Worm (Caenorhabditis elegans) whole organism, young adult: ENCODE results near the gene hecw-1.

Experiments
- B0035.1 ChIP-seq: sonication (generic microtip); optimal IDR thresholded peaks from 2 replicates; lab custom pipeline; 2016; ENCODE audit warnings: missing genetic modification characterization, mild to moderate bottlenecking, missing compliant biosample characterization, missing genotype, missing genetic modification reagents
- K12H6.12 ChIP-seq: fragments of 200-800 bp; sonication (Bioruptor generic); optimal IDR thresholded peaks from 2 replicates; lab custom pipeline; 2018; ENCODE audit warnings: mild to moderate bottlenecking, missing genetic modification characterization, missing compliant biosample characterization
- T07F8.4 ChIP-seq: sonication (generic microtip); optimal IDR thresholded peaks from 2 replicates; lab custom pipeline; 2016; ENCODE audit warnings: mild to moderate bottlenecking, missing genetic modification characterization, moderate library complexity, missing compliant biosample characterization
- Y53F4B.3 ChIP-seq: fragments of 200-800 bp; sonication (Bioruptor generic); IDR thresholded peaks from 2 replicates; pipeline ENCODE4 v1.3.6; 2022; ENCODE audit warnings: missing genetic modification reagents, missing genetic modification characterization, missing compliant biosample characterization
- Y53G8AR.9 ChIP-seq: fragments of 200-800 bp; sonication (Bioruptor generic); conservative IDR thresholded peaks from 2 replicates; pipeline ENCODE4 v1.3.6; 2022; ENCODE audit warnings: missing genetic modification reagents, missing genetic modification characterization, missing compliant biosample characterization
- ZK185.1 ChIP-seq: sonication (generic microtip); optimal IDR thresholded peaks from 2 replicates; lab custom pipeline; 2016; ENCODE audit warnings: mild to moderate bottlenecking, missing genetic modification characterization, missing compliant biosample characterization; ENCODE audit not compliant: poor library complexity, severe bottlenecking
- akir-1 ChIP-seq: fragments of 200-800 bp; sonication (Bioruptor generic); optimal IDR thresholded peaks from 2 replicates; lab custom pipeline; 2018; ENCODE audit warnings: mild to moderate bottlenecking, missing genetic modification characterization, moderate library complexity, missing compliant biosample characterization
- aptf-2 ChIP-seq: fragments of 200-800 bp; sonication (Bioruptor generic); conservative IDR thresholded peaks from 2 replicates; pipeline ENCODE4 v1.3.6; 2022; ENCODE audit warnings: missing genetic modification reagents, missing genetic modification characterization, missing compliant biosample characterization
- aptf-3 ChIP-seq: fragments of 200-800 bp; sonication (Bioruptor generic); IDR thresholded peaks from 2 replicates; pipeline ENCODE4 v1.3.6; 2022; ENCODE audit warnings: missing genetic modification characterization, missing compliant biosample characterization
- ccch-3 ChIP-seq: fragments of 200-800 bp; sonication (Bioruptor generic); optimal IDR thresholded peaks from 2 replicates; lab custom pipeline; 2018; ENCODE audit warnings: mild to moderate bottlenecking, missing genetic modification characterization, missing compliant biosample characterization
- cebp-1 ChIP-seq, 2 experiments: fragments of 200-800 bp in 1 of 2; sonication (Bioruptor generic) in 1 of 2; sonication (generic microtip) in 1 of 2; IDR thresholded peaks in 1 of 2; optimal IDR thresholded peaks in 1 of 2; 2 replicates each; pipeline versions ENCODE4 v1.3.6 to Lab custom; 2017 to 2022; ENCODE audit warnings: missing compliant biosample characterization in 2 of 2, missing genetic modification characterization in 2 of 2, mild to moderate bottlenecking in 1 of 2, missing genetic modification reagents in 1 of 2, moderate library complexity in 1 of 2
- ceh-100 ChIP-seq: fragments of 200-800 bp; sonication (Bioruptor generic); IDR thresholded peaks from 2 replicates; pipeline ENCODE4 v1.3.6; 2022; ENCODE audit warnings: missing genetic modification reagents, missing genetic modification characterization, missing compliant biosample characterization
- ceh-27 ChIP-seq: fragments of 200-800 bp; sonication (Bioruptor generic); optimal IDR thresholded peaks from 2 replicates; lab custom pipeline; 2018; ENCODE audit warnings: mild to moderate bottlenecking, missing genetic modification characterization, moderate library complexity, missing compliant biosample characterization
- chd-7 ChIP-seq: sonication (generic microtip); optimal IDR thresholded peaks from 2 replicates; lab custom pipeline; 2016; ENCODE audit warnings: mild to moderate bottlenecking, missing genetic modification characterization, moderate library complexity, missing compliant biosample characterization
- die-1 ChIP-seq: sonication (generic microtip); optimal IDR thresholded peaks from 2 replicates; lab custom pipeline; 2016; ENCODE audit warnings: missing genotype, mild to moderate bottlenecking, missing genetic modification characterization, missing compliant biosample characterization
- dpl-1 ChIP-seq: fragments of 150-350 bp; optimal IDR thresholded peaks from 2 replicates; lab custom pipeline; 2014; ENCODE audit warnings: missing biosample characterization, missing genetic modification reagents, missing genetic modification characterization
- efl-1 ChIP-seq: fragments of 150-350 bp; optimal IDR thresholded peaks from 2 replicates; lab custom pipeline; 2014; ENCODE audit warnings: missing biosample characterization, missing genetic modification reagents, missing genetic modification characterization
- egl-18 ChIP-seq: fragments of 200-800 bp; sonication (Bioruptor generic); IDR thresholded peaks from 2 replicates; pipeline ENCODE4 v1.3.6; 2022; ENCODE audit warnings: missing genetic modification reagents, missing genetic modification characterization, missing compliant biosample characterization
- egl-44 ChIP-seq: fragments of 200-800 bp; sonication (Bioruptor generic); IDR thresholded peaks from 2 replicates; pipeline ENCODE4 v1.3.6; 2022; ENCODE audit warnings: missing genetic modification reagents, missing genetic modification characterization, missing compliant biosample characterization
- lag-1 ChIP-seq: fragments of 200-800 bp; sonication (Bioruptor generic); IDR thresholded peaks from 2 replicates; pipeline ENCODE4 v1.3.6; 2022; ENCODE audit warnings: missing genetic modification reagents, missing genetic modification characterization, missing compliant biosample characterization
- lin-26 ChIP-seq: fragments of 200-800 bp; sonication (Bioruptor generic); IDR thresholded peaks from 2 replicates; pipeline ENCODE4 v1.3.6; 2022; ENCODE audit warnings: missing genetic modification reagents, missing genetic modification characterization, missing compliant biosample characterization
- lsl-1 ChIP-seq: fragments of 200-800 bp; sonication (Bioruptor generic); optimal IDR thresholded peaks from 2 replicates; lab custom pipeline; 2018; ENCODE audit warnings: mild to moderate bottlenecking, missing genetic modification characterization, moderate library complexity, missing compliant biosample characterization
- madf-10 ChIP-seq: sonication (generic microtip); optimal IDR thresholded peaks from 2 replicates; lab custom pipeline; 2016; ENCODE audit warnings: mild to moderate bottlenecking, missing genetic modification characterization, missing compliant biosample characterization
- mcd-1 ChIP-seq: fragments of 200-800 bp; sonication (Bioruptor generic); IDR thresholded peaks from 2 replicates; pipeline ENCODE4 v1.3.6; 2022; ENCODE audit warnings: missing genetic modification reagents, missing genetic modification characterization, missing compliant biosample characterization
- mes-4 ChIP-seq: sonication (generic microtip); optimal IDR thresholded peaks from 2 replicates; lab custom pipeline; 2016; ENCODE audit warnings: missing genotype, missing genetic modification characterization, missing compliant biosample characterization
- mxl-1 ChIP-seq: sonication (generic microtip); optimal IDR thresholded peaks from 2 replicates; lab custom pipeline; 2016; ENCODE audit warnings: missing genetic modification characterization, missing compliant biosample characterization
- nfyb-1 ChIP-seq: fragments of 200-800 bp; sonication (Bioruptor generic); IDR thresholded peaks from 2 replicates; pipeline ENCODE4 v1.3.6; 2022; ENCODE audit warnings: missing genetic modification reagents, missing genetic modification characterization, missing compliant biosample characterization
- nhr-179 ChIP-seq: sonication (generic microtip); optimal IDR thresholded peaks from 2 replicates; lab custom pipeline; 2016; ENCODE audit warnings: mild to moderate bottlenecking, missing genetic modification characterization, missing compliant biosample characterization
- nhr-27 ChIP-seq: fragments of 200-800 bp; sonication (Bioruptor generic); optimal IDR thresholded peaks from 2 replicates; lab custom pipeline; 2018; ENCODE audit warnings: mild to moderate bottlenecking, missing genetic modification characterization, moderate library complexity, missing compliant biosample characterization
- nhr-80 ChIP-seq: sonication (generic microtip); optimal IDR thresholded peaks from 2 replicates; lab custom pipeline; 2016; ENCODE audit warnings: missing genetic modification characterization, missing compliant biosample characterization
- rcor-1 ChIP-seq: fragments of 200-800 bp; sonication (Bioruptor generic); IDR thresholded peaks from 2 replicates; pipeline ENCODE4 v1.3.6; 2022; ENCODE audit warnings: missing genetic modification reagents, missing genetic modification characterization, missing compliant biosample characterization
- rpc-1 ChIP-seq, 2 experiments: fragments of 150-350 bp in 1 of 2; sonication (generic microtip) in 1 of 2; optimal IDR thresholded peaks; 2 replicates each; lab custom pipeline; 2014 to 2018; ENCODE audit warnings: missing biosample characterization in 1 of 2, missing genetic modification characterization in 1 of 2, missing genetic modification reagents in 1 of 2, missing genotype in 1 of 2
- sdz-38 ChIP-seq: sonication (generic microtip); optimal IDR thresholded peaks from 2 replicates; lab custom pipeline; 2016; ENCODE audit warnings: missing genotype, missing genetic modification characterization, missing compliant biosample characterization
- sea-2 ChIP-seq: fragments of 200-800 bp; sonication (Bioruptor generic); IDR thresholded peaks from 2 replicates; pipeline ENCODE4 v1.3.6; 2022; ENCODE audit warnings: missing genetic modification characterization, missing compliant biosample characterization
- snpc-4 ChIP-seq, 5 experiments: fragments of 150-350 bp in 1 of 5; sonication (generic microtip) in 4 of 5; optimal IDR thresholded peaks; 2 replicates each; lab custom pipeline; 2014 to 2018; ENCODE audit warnings: missing genetic modification characterization in 5 of 5, missing biosample characterization in 3 of 5, antibody characterized with exemption in 2 of 5, mild to moderate bottlenecking in 2 of 5, missing compliant biosample characterization in 2 of 5, missing genotype in 2 of 5, moderate library complexity in 2 of 5, missing genetic modification reagents in 1 of 5
- somi-1 ChIP-seq: fragments of 200-800 bp; sonication (Bioruptor generic); optimal IDR thresholded peaks from 2 replicates; lab custom pipeline; 2018; ENCODE audit warnings: mild to moderate bottlenecking, missing genetic modification characterization, missing compliant biosample characterization
- tbp1 ChIP-seq: fragments of 200-800 bp; sonication (Bioruptor generic); optimal IDR thresholded peaks from 2 replicates; lab custom pipeline; 2018; ENCODE audit warnings: mild to moderate bottlenecking, missing genetic modification characterization, missing compliant biosample characterization
- unc-62 ChIP-seq: fragments of 150-350 bp; optimal IDR thresholded peaks from 2 replicates; lab custom pipeline; 2014; ENCODE audit warnings: missing biosample characterization, missing genetic modification reagents, missing genetic modification characterization
- xnd-1 ChIP-seq: sonication (generic microtip); optimal IDR thresholded peaks from 2 replicates; lab custom pipeline; 2016; ENCODE audit warnings: missing genotype, missing genetic modification reagents, missing genetic modification characterization, missing compliant biosample characterization
- zfh-2 ChIP-seq: fragments of 200-800 bp; sonication (Bioruptor generic); conservative IDR thresholded peaks from 2 replicates; pipeline ENCODE4 v1.3.6; 2022; ENCODE audit warnings: missing genetic modification reagents, missing genetic modification characterization, missing compliant biosample characterization

The hecw-1 gene

ce11 chrIII:3389426-3390020 is at the start of gene hecw-1, which contains the start of gene elmd-1 (continued):
- TF ChIP-seq K12H6.12 (tag; lab: Kevin White, UChicago) (no peak), cebp-1 (GFP tag; IDR thresholded peaks at IDR 0.05; lab: Robert Waterston, UW) (0 out of 2 replicates have a peak, but pooled peaks have one; percentile 17), cebp-1 (tag; optimal IDR thresholded peaks at IDR 0.05; lab: Kevin White, UChicago) (peak; percentile 56), ZK185.1 (tag; lab: Kevin White, UChicago) (no peak), akir-1 (GFP tag; lab: Kevin White, UChicago) (no peak), aptf-2 (GFP tag; lab: Robert Waterston, UW) (0 out of 2 replicates have a peak, but pooled peaks have one; percentile 54), ccch-3 (GFP tag; lab: Kevin White, UChicago) (no peak), ceh-27 (GFP tag; lab: Kevin White, UChicago) (peak; percentile 36), nhr-179 (no peak), rpc-1 (optimal IDR thresholded peaks at IDR 0.05; lab: Kevin White, UChicago) (peak; percentile 61), rpc-1 (tag; optimal IDR thresholded peaks at IDR 0.05; lab: Kevin White, UChicago) (peak; percentile 81), xnd-1 (peak; percentile 36), somi-1 (GFP tag; lab: Kevin White, UChicago) (peak; percentile 51), B0035.1 (tag; lab: Kevin White, UChicago) (peak; percentile 30), sdz-38 (tag; lab: Kevin White, UChicago) (no peak), lag-1 (GFP tag; lab: Robert Waterston, UW) (no peak), die-1 (tag; lab: Kevin White, UChicago) (peak; percentile 46), lin-26 (GFP tag; lab: Robert Waterston, UW) (peak; percentile 86), chd-7 (peak; percentile 51), efl-1 (GFP tag; lab: Kevin White, UChicago) (no peak), Y53G8AR.9 (GFP tag; lab: Robert Waterston, UW) (0 out of 2 replicates have a peak, but pooled peaks have one; percentile 20), nfyb-1 (GFP tag; lab: Robert Waterston, UW) (peak; percentile 86), egl-18 (no peak), rcor-1 (GFP tag; lab: Robert Waterston, UW) (peak; percentile 60; the same call in 1 of the 2 replicates), T07F8.4 (tag; lab: Kevin White, UChicago) (peak; percentile 28), nhr-80 (peak; percentile 86), egl-44 (GFP tag; lab: Robert Waterston, UW) (peak; percentile 72; the same call in 1 of the 2 replicates), mxl-1 (tag; lab: Kevin White, UChicago) (no peak), dpl-1 (no peak), madf-10 (tag; lab: Kevin White, UChicago) (peak; percentile 54), zfh-2 (GFP tag; lab: Robert Waterston, UW) (0 out of 2 replicates have a peak, but pooled peaks have one; percentile 36), tbp1 (GFP tag; lab: Kevin White, UChicago) (peak; percentile 97), lsl-1 (GFP tag; lab: Kevin White, UChicago) (peak; percentile 82)

ce11 chrIII:3437139-3437538 is 47.4 kb upstream of the hecw-1 start:
- TF ChIP-seq snpc-4 (GFP tag; optimal IDR thresholded peaks at IDR 0.05; lab: Kevin White, UChicago) (no peak), snpc-4 (tag; optimal IDR thresholded peaks at IDR 0.05; lab: Kevin White, UChicago) (no peak), nhr-27 (tag; lab: Kevin White, UChicago) (no peak), ceh-100 (GFP tag; lab: Robert Waterston, UW) (no peak), mes-4 (tag; lab: Kevin White, UChicago) (no peak), aptf-3 (GFP tag; lab: Robert Waterston, UW) (no peak), unc-62 (GFP tag; lab: Kevin White, UChicago) (no peak), sea-2 (GFP tag; lab: Robert Waterston, UW) (no peak), mcd-1 (no peak), Y53F4B.3 (GFP tag; lab: Robert Waterston, UW) (no peak)
- TF ChIP-seq, all 124 proteins: peak for 0
